Fruit fly (Drosophila melanogaster) S2 (cell line): Measurements from ENCODE around the gene lobo.

Source experiments
- CG8478 ChIP-seq: fragments of >200 bp; optimal IDR thresholded peaks from 2 replicates; lab custom pipeline; 2018
- CTCF ChIP-seq, 2 experiments: fragments of >200 bp; optimal IDR thresholded peaks; 2 replicates each; lab custom pipeline; 2018

DNA sequence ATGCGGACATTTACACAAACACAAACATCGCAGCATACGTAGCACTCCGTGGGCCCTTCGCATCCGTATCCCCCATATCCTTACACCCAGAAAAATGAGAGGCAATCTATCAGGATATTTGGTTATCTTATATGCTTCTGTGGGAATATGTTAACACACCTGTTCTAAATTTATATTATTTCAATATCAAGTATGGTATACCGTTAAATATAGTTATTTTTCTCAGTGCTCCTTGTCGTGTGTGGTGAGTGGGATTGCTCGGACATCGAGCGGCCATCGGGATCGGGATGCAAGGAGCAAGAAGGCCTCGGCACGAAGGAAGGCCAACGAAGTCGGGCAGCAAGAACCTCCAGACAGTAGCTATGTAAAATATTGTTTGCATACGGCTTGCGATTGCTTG is 32.1 kb downstream of the lobo start:
- TF ChIP-seq CG8478 (lab: Kevin White, UChicago) (no peak), CTCF (optimal IDR thresholded peaks at IDR 0.05; lab: Kevin White, UChicago) (no peak)
